Worm (Caenorhabditis elegans) whole organism, L4 larva: ENCODE measurements around the gene Y54F10AM.8.
A peak's percentile ranks its signal among the peaks of the same experiment; 100 is the strongest.

Experiments
- F26F4.8 ChIP-seq: fragments of 200-800 bp; sonication (Bioruptor generic); conservative IDR thresholded peaks from 2 replicates; pipeline ENCODE4 v1.3.6; 2022; ENCODE audit warnings: missing genetic modification characterization, missing compliant biosample characterization
- T26A8.4 ChIP-seq: fragments of 200-800 bp; sonication (Bioruptor generic); IDR thresholded peaks from 2 replicates; pipeline ENCODE4 v1.3.6; 2022; ENCODE audit warnings: missing genetic modification characterization, missing compliant biosample characterization
- Y48G9A.11 ChIP-seq: fragments of 200-800 bp; sonication (Bioruptor generic); IDR thresholded peaks from 2 replicates; pipeline ENCODE4 v1.3.6; 2022; ENCODE audit warnings: missing genetic modification reagents, missing genetic modification characterization, missing compliant biosample characterization
- Y5F2A.4 ChIP-seq: fragments of 200-800 bp; sonication (Bioruptor generic); optimal IDR thresholded peaks from 2 replicates; lab custom pipeline; 2018; ENCODE audit warnings: mild to moderate bottlenecking, missing genetic modification characterization, missing compliant biosample characterization
- ZK337.2 ChIP-seq: fragments of 200-800 bp; sonication (Bioruptor generic); IDR thresholded peaks from 2 replicates; pipeline ENCODE4 v1.3.6; 2022; ENCODE audit warnings: missing genetic modification reagents, missing genetic modification characterization, missing compliant biosample characterization
- aly-2 ChIP-seq: sonication (generic microtip); optimal IDR thresholded peaks from 2 replicates; lab custom pipeline; 2018; ENCODE audit warnings: missing biosample characterization, missing genetic modification characterization
- ama-1 ChIP-seq: fragments of 150-350 bp; optimal IDR thresholded peaks from 2 replicates; lab custom pipeline; 2014; ENCODE audit warnings: inconsistent platforms, mixed read lengths
- ceh-28 ChIP-seq: fragments of 150-350 bp; optimal IDR thresholded peaks from 2 replicates; lab custom pipeline; 2014; ENCODE audit warnings: missing biosample characterization, missing genetic modification reagents, missing genetic modification characterization
- ceh-44 ChIP-seq: fragments of 200-800 bp; sonication (Bioruptor generic); IDR thresholded peaks from 2 replicates; pipeline ENCODE4 v1.3.6; 2022; ENCODE audit warnings: missing genetic modification reagents, missing genetic modification characterization, missing compliant biosample characterization
- ces-1 ChIP-seq: fragments of 150-350 bp; sonication (generic microtip); optimal IDR thresholded peaks from 4 replicates; lab custom pipeline; 2014; ENCODE audit warnings: missing biosample characterization, missing genetic modification reagents, missing genetic modification characterization
- ctbp-1 ChIP-seq: fragments of 200-800 bp; sonication (Bioruptor generic); IDR thresholded peaks from 2 replicates; pipeline ENCODE4 v1.3.6; 2022; ENCODE audit warnings: missing genetic modification reagents, missing genetic modification characterization, missing compliant biosample characterization
- daf-12 ChIP-seq: fragments of 150-350 bp; optimal IDR thresholded peaks from 2 replicates; lab custom pipeline; 2014; ENCODE audit warnings: missing biosample characterization, missing genetic modification reagents, missing genetic modification characterization
- dmd-6 ChIP-seq: fragments of 200-800 bp; sonication (Bioruptor generic); IDR thresholded peaks from 2 replicates; pipeline ENCODE4 v1.3.6; 2022; ENCODE audit warnings: missing genetic modification reagents, missing genetic modification characterization, missing compliant biosample characterization
- dmd-9 ChIP-seq: fragments of 200-800 bp; sonication (Bioruptor generic); IDR thresholded peaks from 2 replicates; pipeline ENCODE4 v1.3.6; 2022; ENCODE audit warnings: missing genetic modification reagents, missing genetic modification characterization, missing compliant biosample characterization
- dpl-1 ChIP-seq: fragments of 150-350 bp; optimal IDR thresholded peaks from 2 replicates; lab custom pipeline; 2014; ENCODE audit warnings: missing biosample characterization, missing genetic modification reagents, missing genetic modification characterization
- dve-1 ChIP-seq: sonication (generic microtip); optimal IDR thresholded peaks from 2 replicates; lab custom pipeline; 2017; ENCODE audit warnings: antibody characterized with exemption, mild to moderate bottlenecking, missing genetic modification characterization, missing compliant biosample characterization; ENCODE audit not compliant: insufficient read depth
- egl-27 ChIP-seq: sonication (generic microtip); optimal IDR thresholded peaks from 3 replicates; lab custom pipeline; 2017; ENCODE audit warnings: missing biosample characterization, missing genetic modification reagents, missing genetic modification characterization
- fkh-10 ChIP-seq: fragments of 150-350 bp; optimal IDR thresholded peaks from 2 replicates; lab custom pipeline; 2014; ENCODE audit warnings: missing biosample characterization, missing genetic modification reagents, missing genetic modification characterization
- fos-1 ChIP-seq: fragments of 150-350 bp; optimal IDR thresholded peaks from 2 replicates; lab custom pipeline; 2014; ENCODE audit warnings: missing biosample characterization, missing genetic modification characterization
- gei-8 ChIP-seq: fragments of 200-800 bp; sonication (Bioruptor generic); optimal IDR thresholded peaks from 2 replicates; lab custom pipeline; 2018; ENCODE audit warnings: mild to moderate bottlenecking, missing genetic modification characterization, missing compliant biosample characterization
- hlh-11 ChIP-seq: fragments of 200-800 bp; sonication (Bioruptor generic); optimal IDR thresholded peaks from 2 replicates; lab custom pipeline; 2018; ENCODE audit warnings: mild to moderate bottlenecking, missing genetic modification characterization, missing compliant biosample characterization
- hlh-30 ChIP-seq: sonication (generic microtip); optimal IDR thresholded peaks from 2 replicates; lab custom pipeline; 2017; ENCODE audit warnings: antibody characterized with exemption, mild to moderate bottlenecking, missing genetic modification characterization, missing compliant biosample characterization; ENCODE audit not compliant: insufficient read depth
- hmg-1.1 ChIP-seq: fragments of 200-800 bp; sonication (Bioruptor generic); IDR thresholded peaks from 2 replicates; pipeline ENCODE4 v1.3.6; 2022; ENCODE audit warnings: missing genetic modification reagents, missing genetic modification characterization, missing compliant biosample characterization
- jun-1 ChIP-seq: fragments of 150-350 bp; optimal IDR thresholded peaks from 2 replicates; lab custom pipeline; 2014; ENCODE audit warnings: missing biosample characterization, missing genetic modification reagents, missing genetic modification characterization
- lim-7 ChIP-seq: fragments of 200-800 bp; sonication (Bioruptor generic); IDR thresholded peaks from 2 replicates; pipeline ENCODE4 v1.3.6; 2022; ENCODE audit warnings: missing genetic modification characterization, missing compliant biosample characterization
- lin-13 ChIP-seq: fragments of 150-350 bp; optimal IDR thresholded peaks from 2 replicates; lab custom pipeline; 2014; ENCODE audit warnings: missing biosample characterization, missing genetic modification reagents, missing genetic modification characterization
- lin-29 ChIP-seq: fragments of 200-800 bp; sonication (Bioruptor generic); IDR thresholded peaks from 2 replicates; pipeline ENCODE4 v1.3.6; 2022; ENCODE audit warnings: missing genetic modification reagents, missing genetic modification characterization, missing compliant biosample characterization
- lin-38 ChIP-seq: fragments of 200-800 bp; sonication (Bioruptor generic); IDR thresholded peaks from 2 replicates; pipeline ENCODE4 v1.3.6; 2022; ENCODE audit warnings: missing genetic modification reagents, missing genetic modification characterization, missing compliant biosample characterization
- lsy-2 ChIP-seq, 2 experiments: fragments of 150-350 bp in 1 of 2; sonication (generic microtip) in 1 of 2; optimal IDR thresholded peaks; 2 replicates each; lab custom pipeline; 2014 to 2017; ENCODE audit warnings: missing biosample characterization in 2 of 2, missing genetic modification characterization in 2 of 2
- madf-9 ChIP-seq: fragments of 200-800 bp; sonication (Bioruptor generic); conservative IDR thresholded peaks from 2 replicates; pipeline ENCODE4 v1.3.6; 2022; ENCODE audit warnings: missing genetic modification reagents, missing genetic modification characterization, missing compliant biosample characterization
- mdl-1 ChIP-seq, 2 experiments: fragments of 150-350 bp in 1 of 2; sonication (generic microtip) in 1 of 2; optimal IDR thresholded peaks; 2 replicates each; lab custom pipeline; 2014 to 2017; ENCODE audit warnings: missing biosample characterization in 2 of 2, missing genetic modification characterization in 2 of 2
- mxl-2 ChIP-seq: fragments of 200-800 bp; sonication (Bioruptor generic); conservative IDR thresholded peaks from 2 replicates; pipeline ENCODE4 v1.3.6; 2022; ENCODE audit warnings: missing genetic modification reagents, missing genetic modification characterization, missing compliant biosample characterization
- mxl-3 ChIP-seq: fragments of 200-800 bp; sonication (Bioruptor generic); optimal IDR thresholded peaks from 2 replicates; lab custom pipeline; 2018; ENCODE audit warnings: mild to moderate bottlenecking, missing genetic modification characterization, missing compliant biosample characterization
- nhr-102 ChIP-seq: sonication (generic microtip); optimal IDR thresholded peaks from 2 replicates; lab custom pipeline; 2016; ENCODE audit warnings: mild to moderate bottlenecking, missing genetic modification characterization, moderate library complexity, missing compliant biosample characterization
- nhr-111 ChIP-seq: fragments of 200-800 bp; sonication (Bioruptor generic); optimal IDR thresholded peaks from 2 replicates; lab custom pipeline; 2018; ENCODE audit warnings: mild to moderate bottlenecking, missing genetic modification characterization, missing compliant biosample characterization
- nhr-237 ChIP-seq: sonication (generic microtip); optimal IDR thresholded peaks from 2 replicates; lab custom pipeline; 2017; ENCODE audit warnings: missing biosample characterization, missing genetic modification characterization
- nhr-48 ChIP-seq: sonication (generic microtip); optimal IDR thresholded peaks from 2 replicates; lab custom pipeline; 2016; ENCODE audit warnings: mild to moderate bottlenecking, missing genetic modification characterization, missing compliant biosample characterization
- nhr-6 ChIP-seq: fragments of 150-350 bp; optimal IDR thresholded peaks from 2 replicates; lab custom pipeline; 2014; ENCODE audit warnings: missing biosample characterization, missing genetic modification characterization
- nhr-76 ChIP-seq: fragments of 150-350 bp; optimal IDR thresholded peaks from 2 replicates; lab custom pipeline; 2014; ENCODE audit warnings: missing biosample characterization, missing genetic modification characterization
- nhr-77 ChIP-seq: fragments of 150-350 bp; optimal IDR thresholded peaks from 2 replicates; lab custom pipeline; 2014; ENCODE audit warnings: missing biosample characterization, missing genetic modification characterization
- php-3 ChIP-seq: fragments of 200-800 bp; sonication (Bioruptor generic); IDR thresholded peaks from 2 replicates; pipeline ENCODE4 v1.3.6; 2022; ENCODE audit warnings: missing genetic modification reagents, missing genetic modification characterization, missing compliant biosample characterization
- pqm-1 ChIP-seq: sonication (generic microtip); optimal IDR thresholded peaks from 2 replicates; lab custom pipeline; 2017; ENCODE audit warnings: missing biosample characterization, missing genetic modification characterization
- saeg-2 ChIP-seq: fragments of 200-800 bp; sonication (Bioruptor generic); IDR thresholded peaks from 2 replicates; pipeline ENCODE4 v1.3.6; 2022; ENCODE audit warnings: missing genetic modification reagents, missing genetic modification characterization, missing compliant biosample characterization
- snpc-4 ChIP-seq: fragments of 150-350 bp; optimal IDR thresholded peaks from 2 replicates; lab custom pipeline; 2014; ENCODE audit warnings: missing biosample characterization, missing genetic modification characterization
- spr-1 ChIP-seq: sonication (generic microtip); optimal IDR thresholded peaks from 2 replicates; lab custom pipeline; 2016; ENCODE audit warnings: mild to moderate bottlenecking, missing genetic modification characterization, missing compliant biosample characterization
- tag-97 ChIP-seq: fragments of 200-800 bp; sonication (Bioruptor generic); IDR thresholded peaks from 2 replicates; pipeline ENCODE4 v1.3.6; 2022; ENCODE audit warnings: missing genetic modification characterization, missing compliant biosample characterization
- tra-1 ChIP-seq: fragments of 200-800 bp; sonication (Bioruptor generic); IDR thresholded peaks from 2 replicates; pipeline ENCODE4 v1.3.6; 2022; ENCODE audit warnings: missing genetic modification reagents, missing genetic modification characterization, missing compliant biosample characterization
- unc-39 ChIP-seq: sonication (generic microtip); optimal IDR thresholded peaks from 2 replicates; lab custom pipeline; 2017; ENCODE audit warnings: missing biosample characterization, missing genetic modification characterization
- unc-62 ChIP-seq, 3 experiments: fragments of 150-350 bp in 1 of 3; sonication (generic microtip); optimal IDR thresholded peaks in 2 of 3; peaks in 1 of 3; 1 replicate in 1 of 3; 2 replicates in 2 of 3; lab custom pipeline; 2014 to 2017; ENCODE audit warnings: missing biosample characterization in 3 of 3, missing genetic modification characterization in 3 of 3, missing genetic modification reagents in 3 of 3, missing genotype in 1 of 3
- vab-7 ChIP-seq: fragments of 200-800 bp; sonication (Bioruptor generic); IDR thresholded peaks from 2 replicates; pipeline ENCODE4 v1.3.6; 2022; ENCODE audit warnings: missing genetic modification reagents, missing genetic modification characterization, missing compliant biosample characterization
- zip-2 ChIP-seq: fragments of 150-350 bp; optimal IDR thresholded peaks from 2 replicates; lab custom pipeline; 2014; ENCODE audit warnings: missing biosample characterization, missing genetic modification characterization
- ztf-7 ChIP-seq: fragments of 150-350 bp; optimal IDR thresholded peaks from 2 replicates; lab custom pipeline; 2014; ENCODE audit warnings: missing biosample characterization, missing genetic modification characterization

Y54F10AM.8 gene

ce11 chrIII:2507938-2508337, at the start of gene Y54F10AM.8:
TSS of gene Y54F10AM.8 (minus strand) at chrIII:2507972.
- TF ChIP-seq hmg-1.1 (GFP tag; lab: Robert Waterston, UW), result no peak
- TF ChIP-seq hlh-30 (tag; lab: Kevin White, UChicago), result no peak
- TF ChIP-seq tag-97, result no peak
- TF ChIP-seq Y48G9A.11 (GFP tag; lab: Robert Waterston, UW), result no peak
- TF ChIP-seq lin-38 (GFP tag; lab: Robert Waterston, UW), result no peak
- no peak for TF ChIP-seq lim-7 (GFP tag; lab: Robert Waterston, UW)
- no peak for TF ChIP-seq snpc-4 (tag; lab: Kevin White, UChicago)
- peak; percentile 97 for TF ChIP-seq pqm-1 (tag; lab: Kevin White, UChicago)
- no peak for TF ChIP-seq madf-9
- TF ChIP-seq ces-1 (GFP tag; lab: Kevin White, UChicago), result no peak
- peak; percentile 84 for TF ChIP-seq dmd-6 (GFP tag; lab: Robert Waterston, UW)
- no peak for TF ChIP-seq lin-13 (GFP tag; lab: Kevin White, UChicago)
- no peak for TF ChIP-seq egl-27
- no peak for TF ChIP-seq nhr-237 (tag; lab: Kevin White, UChicago)
- no peak for TF ChIP-seq T26A8.4 (GFP tag; lab: Robert Waterston, UW)
- no peak for TF ChIP-seq saeg-2
- TF ChIP-seq fkh-10 (GFP tag; lab: Kevin White, UChicago), result no peak
- TF ChIP-seq fos-1 (tag; lab: Kevin White, UChicago), result no peak
- TF ChIP-seq F26F4.8 (GFP tag; lab: Robert Waterston, UW), result no peak
- no peak for TF ChIP-seq gei-8 (GFP tag; lab: Kevin White, UChicago)
- TF ChIP-seq nhr-76 (tag; lab: Kevin White, UChicago), result no peak
- no peak for TF ChIP-seq ztf-7 (tag; lab: Kevin White, UChicago)
- TF ChIP-seq vab-7 (GFP tag; lab: Robert Waterston, UW), result no peak
- TF ChIP-seq daf-12, result no peak
- TF ChIP-seq nhr-111, result no peak
- 0 out of 2 replicates have a peak, but pooled peaks have one; percentile 48 for TF ChIP-seq php-3 (GFP tag; lab: Robert Waterston, UW)
- no peak for TF ChIP-seq zip-2
- TF ChIP-seq ceh-44 (GFP tag; lab: Robert Waterston, UW), result no peak
- no peak for TF ChIP-seq jun-1 (tag; lab: Kevin White, UChicago)
- no peak for TF ChIP-seq lin-29 (GFP tag; lab: Robert Waterston, UW)
- TF ChIP-seq unc-62 (GFP tag; optimal IDR thresholded peaks at IDR 0.05 in 1 of 2; lab: Kevin White, UChicago), result no peak
- no peak for TF ChIP-seq unc-62 (tag; optimal IDR thresholded peaks at IDR 0.05; lab: Kevin White, UChicago)
- peak in 1 of 2 experiments; percentile 35 for TF ChIP-seq mdl-1 (tag; optimal IDR thresholded peaks at IDR 0.05; lab: Kevin White, UChicago)
- peak; percentile 50 for TF ChIP-seq mxl-3 (GFP tag; lab: Kevin White, UChicago)
- TF ChIP-seq dve-1 (tag; lab: Kevin White, UChicago), result peak; percentile 47
- no peak for TF ChIP-seq Y5F2A.4 (GFP tag; lab: Kevin White, UChicago)
- no peak for TF ChIP-seq aly-2 (tag; lab: Kevin White, UChicago)
- TF ChIP-seq spr-1 (tag; lab: Kevin White, UChicago), result no peak
- no peak for TF ChIP-seq dpl-1 (GFP tag; lab: Kevin White, UChicago)
- no peak for TF ChIP-seq ZK337.2 (GFP tag; lab: Robert Waterston, UW)
- TF ChIP-seq ceh-28 (tag; lab: Kevin White, UChicago), result no peak
- TF ChIP-seq nhr-6 (tag; lab: Kevin White, UChicago), result no peak
- no peak for TF ChIP-seq unc-39 (tag; lab: Kevin White, UChicago)
- no peak for TF ChIP-seq mxl-2 (GFP tag; lab: Robert Waterston, UW)
- TF ChIP-seq nhr-48, result no peak
- TF ChIP-seq nhr-77 (tag; lab: Kevin White, UChicago), result peak; percentile 39
- TF ChIP-seq nhr-102 (tag; lab: Kevin White, UChicago), result no peak
- TF ChIP-seq tra-1, result peak; percentile 37; the same call in 1 of the 2 replicates
- TF ChIP-seq dmd-9 (GFP tag; lab: Robert Waterston, UW), result no peak
- TF ChIP-seq lsy-2 (tag; optimal IDR thresholded peaks at IDR 0.05; lab: Kevin White, UChicago), result no peak
- no peak for TF ChIP-seq ctbp-1
- TF ChIP-seq ama-1 (lab: Kevin White, UChicago), result no peak
- TF ChIP-seq hlh-11, result peak; percentile 66
